Worm (Caenorhabditis elegans): ENCODE measurements around the gene skr-12.

DNA sequence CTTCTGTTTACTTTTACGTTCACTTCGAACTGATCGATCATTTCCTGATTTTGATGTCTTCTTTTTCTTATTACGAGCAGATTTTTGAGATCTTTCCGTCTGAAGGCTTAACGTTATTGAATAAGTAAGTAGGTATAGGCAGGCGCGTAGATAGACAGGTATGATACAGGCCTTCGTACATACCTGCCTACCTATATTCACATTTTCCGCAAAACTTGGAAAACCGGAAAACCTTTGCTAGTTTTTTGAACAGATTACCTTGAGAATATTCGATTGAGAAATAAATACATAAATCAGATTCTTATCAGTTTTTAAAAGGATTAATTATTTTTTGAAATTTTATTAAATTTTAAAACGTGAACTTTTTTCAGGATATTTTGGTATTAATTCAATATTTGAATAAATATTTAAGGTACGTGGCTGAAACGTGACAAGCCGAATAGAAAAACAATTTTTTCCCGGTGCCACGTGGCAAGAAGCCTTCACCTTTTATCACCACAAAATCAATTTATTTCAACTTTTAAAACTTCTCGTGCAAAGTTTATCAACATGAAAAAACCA is 36.0 kb upstream of the skr-12 start, which contains the start of the genes Y116A8C.37 and Y116A8C.38:
- TF ChIP-seq nhr-23 (tag; optimal IDR thresholded peaks at IDR 0.05) (no peak), elt-1 (tag; optimal IDR thresholded peaks at IDR 0.05) (no peak), nhr-25 (tag; optimal IDR thresholded peaks at IDR 0.05) (no peak)

Data from whole organism, L3 larva.